Worm (Caenorhabditis elegans): ENCODE results near the gene F54D5.23.

DNA sequence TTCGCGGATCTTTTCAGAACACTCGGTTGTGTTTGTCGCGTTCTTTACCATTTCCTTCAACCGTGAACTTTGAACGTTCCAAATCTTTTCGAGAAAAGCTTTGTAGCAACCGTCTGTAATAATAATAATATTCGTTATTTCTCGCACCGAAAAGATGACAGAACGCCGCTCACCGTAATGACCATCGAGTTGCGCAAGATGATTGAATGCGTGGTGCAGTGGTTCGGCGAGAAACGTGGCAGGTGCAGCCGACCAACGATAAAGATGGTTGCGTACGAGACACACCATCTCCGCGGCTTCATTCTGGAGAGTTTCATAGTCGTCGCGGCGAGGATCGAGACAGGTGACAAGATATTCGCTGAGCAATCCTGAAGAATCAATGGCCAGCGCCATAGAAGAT lies 26.1 kb downstream of the F54D5.23 start:
- TF ChIP-seq ama-1 (optimal IDR thresholded peaks at IDR 0.05), result no peak
- TF ChIP-seq hnd-1 (tag; optimal IDR thresholded peaks at IDR 0.05), result no peak
- no peak for TF ChIP-seq hmbx-1 (tag; optimal IDR thresholded peaks at IDR 0.05)
- no peak for TF ChIP-seq tra-4 (tag; optimal IDR thresholded peaks at IDR 0.05)
- TF ChIP-seq pes-1 (GFP tag; IDR thresholded peaks at IDR 0.05), result no peak
